Worm (Caenorhabditis elegans) whole organism, L4 larva: Measurements from ENCODE around the gene ham-3.

Experiments used
- R02D3.7 ChIP-seq: fragments of 150-350 bp; sonication (generic microtip); optimal IDR thresholded peaks from 3 replicates; lab custom pipeline; 2014; ENCODE audit warnings: missing biosample characterization, missing genetic modification characterization
- ceh-82 ChIP-seq: sonication (generic microtip); optimal IDR thresholded peaks from 2 replicates; lab custom pipeline; 2017; ENCODE audit warnings: missing biosample characterization, missing genetic modification characterization
- nhr-6 ChIP-seq: fragments of 150-350 bp; optimal IDR thresholded peaks from 2 replicates; lab custom pipeline; 2014; ENCODE audit warnings: missing biosample characterization, missing genetic modification characterization
- snpc-1.2 ChIP-seq: fragments of 200-800 bp; sonication (Bioruptor generic); IDR thresholded peaks from 2 replicates; pipeline ENCODE4 v1.3.6; 2022; ENCODE audit warnings: missing genetic modification reagents, missing genetic modification characterization, missing compliant biosample characterization

ce11 chrIII:10096525-10096972 is 24.0 kb upstream of the ham-3 start:
- peak; percentile 92 for TF ChIP-seq nhr-6
- TF ChIP-seq ceh-82 (tag; lab: Kevin White, UChicago) = no peak
- no peak for TF ChIP-seq snpc-1.2
- no peak for TF ChIP-seq R02D3.7 (tag; lab: Kevin White, UChicago)
